Fruit fly (Drosophila melanogaster) whole organism, embryonic: ENCODE measurements around the gene CG42268.

Experiments
- Abd-B ChIP-seq: fragments of 200-800 bp; sonication (Bioruptor generic); optimal IDR thresholded peaks from 2 replicates; lab custom pipeline; 2018; ENCODE audit warnings: missing biosample characterization, mild to moderate bottlenecking, missing genetic modification characterization, moderate library complexity
- Adf1 ChIP-seq: fragments of 200-800 bp; sonication (Bioruptor generic); IDR thresholded peaks from 2 replicates; pipeline ENCODE4 v1.3.6; 2022; ENCODE audit warnings: missing biosample characterization, missing genetic modification characterization
- CG10274 ChIP-seq: fragments of 200-800 bp; sonication (Bioruptor generic); optimal IDR thresholded peaks from 3 replicates; lab custom pipeline; 2017; ENCODE audit warnings: missing biosample characterization, mild to moderate bottlenecking, missing genetic modification characterization
- CG12391 ChIP-seq: fragments of 200-800 bp; sonication (Bioruptor generic); optimal IDR thresholded peaks from 3 replicates; lab custom pipeline; 2018; ENCODE audit warnings: missing biosample characterization, mild to moderate bottlenecking, missing genetic modification characterization, moderate library complexity
- CG13894 ChIP-seq: fragments of 200-800 bp; sonication (Bioruptor generic); optimal IDR thresholded peaks from 3 replicates; lab custom pipeline; 2018; ENCODE audit warnings: missing biosample characterization, mild to moderate bottlenecking, missing genetic modification characterization, moderate library complexity
- CG14441 ChIP-seq: fragments of 200-800 bp; sonication (Bioruptor generic); IDR thresholded peaks from 2 replicates; pipeline ENCODE4 v1.3.6; 2022; ENCODE audit warnings: missing biosample characterization, missing genetic modification characterization
- CG14710 ChIP-seq: fragments of 200-800 bp; sonication (Bioruptor generic); optimal IDR thresholded peaks from 3 replicates; lab custom pipeline; 2019; ENCODE audit warnings: missing biosample characterization, mild to moderate bottlenecking, missing genetic modification characterization, moderate library complexity
- CG16779 ChIP-seq: fragments of 200-800 bp; sonication (Bioruptor generic); IDR thresholded peaks from 2 replicates; pipeline ENCODE4 v1.3.6; 2022; ENCODE audit warnings: missing biosample characterization, missing genetic modification characterization
- CG18599 ChIP-seq: fragments of 200-800 bp; sonication (Bioruptor generic); optimal IDR thresholded peaks from 3 replicates; lab custom pipeline; 2017; ENCODE audit warnings: missing biosample characterization, missing genetic modification characterization, mild to moderate bottlenecking, moderate library complexity, missing genetic modification reagents
- CG2120 ChIP-seq: fragments of 200-800 bp; sonication (Bioruptor generic); optimal IDR thresholded peaks from 3 replicates; lab custom pipeline; 2016; ENCODE audit warnings: missing biosample characterization, missing genetic modification characterization
- CG33557 ChIP-seq: fragments of 200-800 bp; sonication (Bioruptor generic); optimal IDR thresholded peaks from 2 replicates; lab custom pipeline; 2019; ENCODE audit warnings: missing biosample characterization, mild to moderate bottlenecking, missing genetic modification characterization, moderate library complexity
- CG34376 ChIP-seq: fragments of 200-800 bp; sonication (Bioruptor generic); optimal IDR thresholded peaks from 2 replicates; lab custom pipeline; 2018; ENCODE audit warnings: missing biosample characterization, mild to moderate bottlenecking, missing genetic modification characterization
- CG4282 ChIP-seq: fragments of 200-800 bp; sonication (Bioruptor generic); optimal IDR thresholded peaks from 2 replicates; lab custom pipeline; 2016; ENCODE audit warnings: missing biosample characterization, missing genetic modification characterization
- CG43689 ChIP-seq: fragments of 200-800 bp; sonication (Bioruptor generic); IDR thresholded peaks from 2 replicates; pipeline ENCODE4 v1.3.6; 2022; ENCODE audit warnings: missing biosample characterization, missing genetic modification characterization
- CG7357 ChIP-seq: fragments of 200-800 bp; sonication (Bioruptor generic); IDR thresholded peaks from 3 replicates; pipeline ENCODE4 v1.3.6; 2022; ENCODE audit warnings: missing biosample characterization, missing genetic modification characterization
- CG8478 ChIP-seq: fragments of >200 bp; optimal IDR thresholded peaks from 2 replicates; lab custom pipeline; 2018
- CG8765 ChIP-seq: fragments of 200-800 bp; sonication (Bioruptor generic); IDR thresholded peaks from 2 replicates; pipeline ENCODE4 v1.3.6; 2022; ENCODE audit warnings: missing biosample characterization, missing genetic modification characterization
- CG9817 ChIP-seq: fragments of 200-800 bp; sonication (Bioruptor generic); optimal IDR thresholded peaks from 2 replicates; lab custom pipeline; 2018; ENCODE audit warnings: missing biosample characterization, mild to moderate bottlenecking, missing genetic modification characterization, moderate library complexity
- CTCF ChIP-seq: fragments of 200-800 bp; sonication (Bioruptor generic); optimal IDR thresholded peaks from 2 replicates; lab custom pipeline; 2017; ENCODE audit warnings: missing biosample characterization, mild to moderate bottlenecking, missing genetic modification characterization, moderate library complexity
- Drgx ChIP-seq: fragments of 200-800 bp; sonication (Bioruptor generic); IDR thresholded peaks from 2 replicates; pipeline ENCODE4 v1.3.6; 2022; ENCODE audit warnings: missing biosample characterization, missing genetic modification characterization
- HmgZ ChIP-seq: fragments of 200-800 bp; sonication (Bioruptor generic); optimal IDR thresholded peaks from 2 replicates; lab custom pipeline; 2018; ENCODE audit warnings: missing biosample characterization, mild to moderate bottlenecking, missing genetic modification characterization
- Hr3 ChIP-seq: fragments of 200-800 bp; sonication (Bioruptor generic); optimal IDR thresholded peaks from 3 replicates; lab custom pipeline; 2016; ENCODE audit warnings: missing biosample characterization, missing genetic modification characterization
- Hr39 ChIP-seq: fragments of >200 bp; optimal IDR thresholded peaks from 2 replicates; lab custom pipeline; 2017
- Hr51 ChIP-seq, 2 experiments: fragments of 200-800 bp; sonication (Bioruptor generic); optimal IDR thresholded peaks; 2 replicates in 1 of 2; 3 replicates in 1 of 2; lab custom pipeline; 2016 to 2018; ENCODE audit warnings: missing biosample characterization in 2 of 2, missing genetic modification characterization in 2 of 2, mild to moderate bottlenecking in 1 of 2, moderate library complexity in 1 of 2
- MESR4 ChIP-seq: fragments of 200-800 bp; sonication (Bioruptor generic); optimal IDR thresholded peaks from 2 replicates; lab custom pipeline; 2018; ENCODE audit warnings: missing biosample characterization, mild to moderate bottlenecking, missing genetic modification characterization, moderate library complexity
- NFAT ChIP-seq: fragments of 200-800 bp; sonication (Bioruptor generic); IDR thresholded peaks from 2 replicates; pipeline ENCODE4 v1.3.6; 2022; ENCODE audit warnings: missing biosample characterization, missing genetic modification characterization
- Oli ChIP-seq: fragments of 200-800 bp; sonication (Bioruptor generic); optimal IDR thresholded peaks from 2 replicates; lab custom pipeline; 2018; ENCODE audit warnings: missing biosample characterization, mild to moderate bottlenecking, missing genetic modification characterization, moderate library complexity
- Six4 ChIP-seq: fragments of 200-800 bp; sonication (Bioruptor generic); optimal IDR thresholded peaks from 2 replicates; lab custom pipeline; 2016; ENCODE audit warnings: missing biosample characterization, missing genetic modification characterization
- ab ChIP-seq: fragments of 200-800 bp; sonication (Bioruptor generic); optimal IDR thresholded peaks from 2 replicates; lab custom pipeline; 2016; ENCODE audit warnings: missing biosample characterization, missing genetic modification characterization
- aop ChIP-seq: fragments of 200-800 bp; sonication (Bioruptor generic); IDR thresholded peaks from 2 replicates; pipeline ENCODE4 v1.3.6; 2022; ENCODE audit warnings: missing biosample characterization, missing genetic modification characterization
- ash1 ChIP-seq: fragments of 200-800 bp; sonication (Bioruptor generic); optimal IDR thresholded peaks from 2 replicates; lab custom pipeline; 2018; ENCODE audit warnings: missing biosample characterization, mild to moderate bottlenecking, missing genetic modification characterization
- cg ChIP-seq: fragments of 200-800 bp; sonication (Bioruptor generic); optimal IDR thresholded peaks from 3 replicates; lab custom pipeline; 2019; ENCODE audit warnings: missing biosample characterization, mild to moderate bottlenecking, missing genetic modification characterization, moderate library complexity
- chif ChIP-seq, 2 experiments: fragments of 200-800 bp; sonication (Bioruptor generic); optimal IDR thresholded peaks; 3 replicates each; lab custom pipeline; 2016; ENCODE audit warnings: missing biosample characterization in 2 of 2, missing genetic modification characterization in 2 of 2
- dimm ChIP-seq: fragments of 200-800 bp; sonication (Bioruptor generic); IDR thresholded peaks from 2 replicates; pipeline ENCODE4 v1.3.6; 2022; ENCODE audit warnings: missing biosample characterization, missing genetic modification characterization
- exex ChIP-seq: fragments of 200-800 bp; sonication (Bioruptor generic); optimal IDR thresholded peaks from 4 replicates; lab custom pipeline; 2018; ENCODE audit warnings: missing biosample characterization, mild to moderate bottlenecking, missing genetic modification characterization, moderate library complexity
- gce ChIP-seq: fragments of 200-800 bp; sonication (Bioruptor generic); IDR thresholded peaks from 3 replicates; pipeline ENCODE4 v1.3.6; 2022; ENCODE audit warnings: missing biosample characterization, missing genetic modification characterization
- gcm ChIP-seq: fragments of 200-800 bp; sonication (Bioruptor generic); optimal IDR thresholded peaks from 2 replicates; lab custom pipeline; 2019; ENCODE audit warnings: missing biosample characterization, mild to moderate bottlenecking, missing genetic modification characterization, moderate library complexity
- insv ChIP-seq, 2 experiments: fragments of 200-800 bp; sonication (Bioruptor generic); optimal IDR thresholded peaks; 3 replicates each; lab custom pipeline; 2016 to 2018; ENCODE audit warnings: missing biosample characterization in 2 of 2, missing genetic modification characterization in 2 of 2
- jing ChIP-seq: fragments of 200-800 bp; sonication (Bioruptor generic); optimal IDR thresholded peaks from 2 replicates; lab custom pipeline; 2018; ENCODE audit warnings: missing biosample characterization, mild to moderate bottlenecking, missing genetic modification characterization
- kay ChIP-seq: fragments of 200-800 bp; sonication (Bioruptor generic); optimal IDR thresholded peaks from 2 replicates; lab custom pipeline; 2016; ENCODE audit warnings: missing biosample characterization, missing genetic modification characterization
- klu ChIP-seq: fragments of 200-800 bp; sonication (Bioruptor generic); IDR thresholded peaks from 2 replicates; pipeline ENCODE4 v1.3.6; 2022; ENCODE audit warnings: missing biosample characterization, missing genetic modification characterization
- luna ChIP-seq: fragments of 200-800 bp; sonication (Bioruptor generic); optimal IDR thresholded peaks from 2 replicates; lab custom pipeline; 2016; ENCODE audit warnings: missing biosample characterization, missing genetic modification characterization
- nau ChIP-seq: fragments of 200-800 bp; sonication (Bioruptor generic); optimal IDR thresholded peaks from 3 replicates; lab custom pipeline; 2017; ENCODE audit warnings: missing biosample characterization, mild to moderate bottlenecking, missing genetic modification characterization, missing genetic modification reagents
- nom ChIP-seq: fragments of 200-800 bp; sonication (Bioruptor generic); optimal IDR thresholded peaks from 2 replicates; lab custom pipeline; 2017; ENCODE audit warnings: missing biosample characterization, missing genetic modification characterization, mild to moderate bottlenecking, moderate library complexity, missing genetic modification reagents
- odd ChIP-seq: fragments of 200-800 bp; sonication (Bioruptor generic); optimal IDR thresholded peaks from 2 replicates; lab custom pipeline; 2017; ENCODE audit warnings: missing biosample characterization, mild to moderate bottlenecking, missing genetic modification characterization
- prd ChIP-seq, 3 experiments: fragments of >200 bp in 2 of 3; fragments of 200-800 bp in 1 of 3; sonication (Bioruptor generic) in 1 of 3; optimal IDR thresholded peaks in 2 of 3; IDR thresholded peaks in 1 of 3; 2 replicates in 2 of 3; 3 replicates in 1 of 3; pipeline versions ENCODE4 v1.3.6 to Lab custom; 2017 to 2022; ENCODE audit warnings: missing biosample characterization in 1 of 3, missing genetic modification characterization in 1 of 3
- ranshi ChIP-seq: fragments of 200-800 bp; sonication (Bioruptor generic); IDR thresholded peaks from 2 replicates; pipeline ENCODE4 v1.3.6; 2022; ENCODE audit warnings: missing biosample characterization, missing genetic modification characterization
- so ChIP-seq: fragments of 200-800 bp; sonication (Bioruptor generic); IDR thresholded peaks from 3 replicates; pipeline ENCODE4 v1.3.6; 2022; ENCODE audit warnings: missing biosample characterization, missing genetic modification characterization
- sr ChIP-seq: fragments of 200-800 bp; sonication (Bioruptor generic); IDR thresholded peaks from 3 replicates; pipeline ENCODE4 v1.3.6; 2022; ENCODE audit warnings: missing biosample characterization, missing genetic modification characterization
- tio ChIP-seq: fragments of 200-800 bp; sonication (Bioruptor generic); optimal IDR thresholded peaks from 2 replicates; lab custom pipeline; 2017; ENCODE audit warnings: missing biosample characterization, missing genetic modification characterization, inconsistent platforms
- tx ChIP-seq: fragments of 200-800 bp; sonication (Bioruptor generic); optimal IDR thresholded peaks from 2 replicates; lab custom pipeline; 2016; ENCODE audit warnings: missing biosample characterization, missing genetic modification characterization
- zf30C ChIP-seq: fragments of 200-800 bp; sonication (Bioruptor generic); optimal IDR thresholded peaks from 3 replicates; lab custom pipeline; 2018; ENCODE audit warnings: missing biosample characterization, mild to moderate bottlenecking, missing genetic modification characterization

The CG42268 gene

dm6 chr3L:9714537-9715144 is 45.6 kb downstream of the CG42268 start (continued):
- TF ChIP-seq jing (GFP tag; lab: Kevin White, UChicago) (no peak), exex (no peak), chif (GFP tag; optimal IDR thresholded peaks at IDR 0.05; lab: Kevin White, UChicago) (no peak), insv (GFP tag; optimal IDR thresholded peaks at IDR 0.05; lab: Kevin White, UChicago) (no peak), CG18599 (GFP tag; lab: Kevin White, UChicago) (peak; percentile 9), CG33557 (no peak), CG8765 (GFP tag; lab: Robert Waterston, UW) (no peak), CG12391 (tag; lab: Kevin White, UChicago) (no peak), CTCF (GFP tag; lab: Kevin White, UChicago) (no peak), Hr3 (GFP tag; lab: Kevin White, UChicago) (no peak), HmgZ (tag; lab: Kevin White, UChicago) (no peak), CG4282 (GFP tag; lab: Kevin White, UChicago) (no peak), nom (GFP tag; lab: Kevin White, UChicago) (peak; percentile 14), cg (GFP tag; lab: Kevin White, UChicago) (peak; percentile 100), CG8478 (lab: Kevin White, UChicago) (peak; percentile 88), sr (GFP tag; lab: Robert Waterston, UW) (peak; percentile 84), ab (no peak), CG14441 (GFP tag; lab: Robert Waterston, UW) (0 out of 2 replicates have a peak, but pooled peaks have one; percentile 17), Hr51 (GFP tag; optimal IDR thresholded peaks at IDR 0.05; lab: Kevin White, UChicago) (no peak), aop (GFP tag; lab: Robert Waterston, UW) (no peak), CG13894 (no peak), Hr39 (lab: Kevin White, UChicago) (peak; percentile 95), Oli (tag; lab: Kevin White, UChicago) (no peak), Abd-B (no peak), dimm (no peak), luna (no peak), Six4 (no peak), nau (GFP tag; lab: Kevin White, UChicago) (no peak), kay (GFP tag; lab: Kevin White, UChicago) (no peak), Adf1 (GFP tag; lab: Robert Waterston, UW) (no peak), prd (optimal IDR thresholded peaks at IDR 0.05; lab: Kevin White, UChicago) (no peak), prd (GFP tag; IDR thresholded peaks at IDR 0.05; lab: Robert Waterston, UW) (no peak), CG43689 (GFP tag; lab: Robert Waterston, UW) (no peak), MESR4 (peak; percentile 76), ash1 (GFP tag; lab: Kevin White, UChicago) (no peak), CG14710 (no peak), tio (GFP tag; lab: Kevin White, UChicago) (no peak), CG16779 (GFP tag; lab: Robert Waterston, UW) (no peak), tx (GFP tag; lab: Kevin White, UChicago) (no peak), gcm (peak; percentile 56), zf30C (GFP tag; lab: Kevin White, UChicago) (no peak), CG34376 (GFP tag; lab: Kevin White, UChicago) (peak; percentile 10), CG10274 (GFP tag; lab: Kevin White, UChicago) (no peak), NFAT (no peak), Drgx (GFP tag; lab: Robert Waterston, UW) (no peak), ranshi (GFP tag; lab: Robert Waterston, UW) (no peak), gce (no peak), so (GFP tag; lab: Robert Waterston, UW) (no peak), CG9817 (tag; lab: Kevin White, UChicago) (no peak), CG2120 (GFP tag; lab: Kevin White, UChicago) (no peak), klu (GFP tag; lab: Robert Waterston, UW) (no peak), CG7357 (GFP tag; lab: Robert Waterston, UW) (no peak), odd (no peak)
